Worm (Caenorhabditis elegans): ENCODE measurements around the gene C18B10.6.

Gene C18B10.6

ce11 chrV:7455008-7455407 is 25.8 kb downstream of the C18B10.6 start, which contains the start of gene F25E5.2:
Gene F25E5.2 (plus strand): TSS chrV:7455308.
- TF ChIP-seq dpl-1 (GFP tag; optimal IDR thresholded peaks at IDR 0.05) (no peak), ama-1 (optimal IDR thresholded peaks at IDR 0.05) (no peak), lsy-2 (tag; optimal IDR thresholded peaks at IDR 0.05) (no peak), nhr-25 (tag; optimal IDR thresholded peaks at IDR 0.05; ENCODE audit: borderline replicate concordance, insufficient read depth) (no peak), zfp-3 (GFP tag; conservative IDR thresholded peaks at IDR 0.05) (no peak), ZK337.2 (GFP tag; IDR thresholded peaks at IDR 0.05) (no peak), dmd-9 (GFP tag; IDR thresholded peaks at IDR 0.05) (no peak), tag-97 (GFP tag; IDR thresholded peaks at IDR 0.05) (no peak)

ce11 chrV:7454236-7454635 is 26.6 kb downstream of the C18B10.6 start, which contains the start of gene try-8:
Gene try-8 (minus strand): TSS chrV:7454336.
- no peak for TF ChIP-seq vab-7 (GFP tag; IDR thresholded peaks at IDR 0.05)
- no peak for TF ChIP-seq unc-62 (GFP tag; optimal IDR thresholded peaks at IDR 0.05 in 1 of 2)
- no peak for TF ChIP-seq unc-62 (tag; optimal IDR thresholded peaks at IDR 0.05)
- TF ChIP-seq aha-1 (tag), result no peak
- no peak for TF ChIP-seq attf-4 (tag; optimal IDR thresholded peaks at IDR 0.05)
- TF ChIP-seq pqm-1 (tag; optimal IDR thresholded peaks at IDR 0.05), result no peak
- TF ChIP-seq gei-8 (GFP tag; optimal IDR thresholded peaks at IDR 0.05), result no peak
- no peak for TF ChIP-seq ceh-20 (GFP tag; IDR thresholded peaks at IDR 0.05)
- TF ChIP-seq egl-43 (GFP tag; IDR thresholded peaks at IDR 0.05), result no peak
- no peak for TF ChIP-seq rbr-2 (tag; optimal IDR thresholded peaks at IDR 0.05)
- TF ChIP-seq fos-1 (tag; optimal IDR thresholded peaks at IDR 0.05), result no peak
- TF ChIP-seq nhr-28 (tag; optimal IDR thresholded peaks at IDR 0.05), result no peak
- no peak for TF ChIP-seq mdl-1 (tag; optimal IDR thresholded peaks at IDR 0.05)
- TF ChIP-seq F37D6.2 (tag; optimal IDR thresholded peaks at IDR 0.05), result no peak
- no peak for TF ChIP-seq hlh-11 (tag; optimal IDR thresholded peaks at IDR 0.05)
- no peak for TF ChIP-seq spr-1 (tag; optimal IDR thresholded peaks at IDR 0.05)
- TF ChIP-seq Y75B8A.6 (GFP tag; IDR thresholded peaks at IDR 0.05), result no peak
- no peak for TF ChIP-seq sdz-12 (GFP tag; optimal IDR thresholded peaks at IDR 0.05)
- TF ChIP-seq lin-1 (GFP tag; IDR thresholded peaks at IDR 0.05), result no peak
- TF ChIP-seq T20F7.1 (GFP tag; optimal IDR thresholded peaks at IDR 0.05), result no peak

ce11 chrV:7451421-7451820 is 29.4 kb downstream of the C18B10.6 start, which contains the start of gene try-11:
Gene try-11 (plus strand): TSS chrV:7451721.
- TF ChIP-seq Y5F2A.4 (GFP tag; optimal IDR thresholded peaks at IDR 0.05) (no peak), unc-62 (GFP tag; optimal IDR thresholded peaks at IDR 0.05 in 1 of 2) (no peak), unc-62 (tag; optimal IDR thresholded peaks at IDR 0.05) (no peak), daf-12 (tag; optimal IDR thresholded peaks at IDR 0.05) (no peak), hmg-1.1 (GFP tag; IDR thresholded peaks at IDR 0.05) (no peak), lin-1 (GFP tag; IDR thresholded peaks at IDR 0.05) (no peak), lin-29 (GFP tag; IDR thresholded peaks at IDR 0.05) (no peak), pqm-1 (tag; optimal IDR thresholded peaks at IDR 0.05) (no peak), lir-3 (tag; optimal IDR thresholded peaks at IDR 0.05) (no peak), Y48G9A.11 (GFP tag; IDR thresholded peaks at IDR 0.05) (no peak), nhr-77 (tag; optimal IDR thresholded peaks at IDR 0.05) (no peak), ceh-28 (tag; optimal IDR thresholded peaks at IDR 0.05) (no peak), duxl-1 (tag; optimal IDR thresholded peaks at IDR 0.05; ENCODE audit: poor library complexity) (no peak), R02D3.7 (tag; optimal IDR thresholded peaks at IDR 0.05) (no peak), Y75B8A.6 (GFP tag; IDR thresholded peaks at IDR 0.05) (no peak), zfp-3 (GFP tag; conservative IDR thresholded peaks at IDR 0.05) (no peak)

Data from whole organism, L4 larva.